Worm (Caenorhabditis elegans) whole organism, L3 larva: ENCODE results near the gene map-2.

Experiments used
- R02D3.7 ChIP-seq: fragments of 150-350 bp; optimal IDR thresholded peaks from 2 replicates; lab custom pipeline; 2014; ENCODE audit warnings: missing biosample characterization, missing genetic modification characterization
- ZK546.5 ChIP-seq: sonication (generic microtip); optimal IDR thresholded peaks from 2 replicates; lab custom pipeline; 2017; ENCODE audit warnings: missing biosample characterization, missing genetic modification characterization
- ceh-82 ChIP-seq: fragments of 150-350 bp; optimal IDR thresholded peaks from 2 replicates; lab custom pipeline; 2014; ENCODE audit warnings: missing biosample characterization, missing genetic modification characterization
- elt-1 ChIP-seq: fragments of 150-350 bp; optimal IDR thresholded peaks from 2 replicates; lab custom pipeline; 2014; ENCODE audit warnings: missing biosample characterization, missing genetic modification characterization
- elt-2 ChIP-seq: sonication (generic microtip); optimal IDR thresholded peaks from 2 replicates; lab custom pipeline; 2016; ENCODE audit warnings: missing genetic modification reagents, mild to moderate bottlenecking, missing genetic modification characterization, missing compliant biosample characterization
- eor-1 ChIP-seq, 2 experiments: fragments of 150-350 bp; optimal IDR thresholded peaks; 2 replicates each; lab custom pipeline; 2014 to 2018; ENCODE audit warnings: missing biosample characterization in 2 of 2, missing genetic modification characterization in 2 of 2
- fkh-10 ChIP-seq: sonication (generic microtip); optimal IDR thresholded peaks from 2 replicates; lab custom pipeline; 2017; ENCODE audit warnings: missing biosample characterization, missing genetic modification reagents, missing genetic modification characterization
- fkh-2 ChIP-seq: fragments of 150-350 bp; optimal IDR thresholded peaks from 2 replicates; lab custom pipeline; 2014; ENCODE audit warnings: missing biosample characterization, missing genetic modification reagents, missing genetic modification characterization
- mdl-1 ChIP-seq: fragments of 150-350 bp; optimal IDR thresholded peaks from 2 replicates; lab custom pipeline; 2014; ENCODE audit warnings: missing biosample characterization, missing genetic modification characterization
- nhr-237 ChIP-seq: fragments of 150-350 bp; optimal IDR thresholded peaks from 2 replicates; lab custom pipeline; 2014; ENCODE audit warnings: missing biosample characterization, missing genetic modification characterization
- nhr-28 ChIP-seq: fragments of 150-350 bp; optimal IDR thresholded peaks from 2 replicates; lab custom pipeline; 2014; ENCODE audit warnings: missing biosample characterization, missing genetic modification characterization
- sea-2 ChIP-seq: fragments of 150-350 bp; sonication (generic microtip); optimal IDR thresholded peaks from 4 replicates; lab custom pipeline; 2014; ENCODE audit warnings: missing biosample characterization, missing genetic modification reagents, missing genetic modification characterization
- snpc-4 ChIP-seq: fragments of 150-350 bp; optimal IDR thresholded peaks from 2 replicates; lab custom pipeline; 2014; ENCODE audit warnings: missing biosample characterization, missing genetic modification characterization
- unc-62 ChIP-seq: fragments of 150-350 bp; sonication (generic microtip); optimal IDR thresholded peaks from 4 replicates; lab custom pipeline; 2014; ENCODE audit warnings: missing biosample characterization, missing genetic modification reagents, missing genetic modification characterization

DNA sequence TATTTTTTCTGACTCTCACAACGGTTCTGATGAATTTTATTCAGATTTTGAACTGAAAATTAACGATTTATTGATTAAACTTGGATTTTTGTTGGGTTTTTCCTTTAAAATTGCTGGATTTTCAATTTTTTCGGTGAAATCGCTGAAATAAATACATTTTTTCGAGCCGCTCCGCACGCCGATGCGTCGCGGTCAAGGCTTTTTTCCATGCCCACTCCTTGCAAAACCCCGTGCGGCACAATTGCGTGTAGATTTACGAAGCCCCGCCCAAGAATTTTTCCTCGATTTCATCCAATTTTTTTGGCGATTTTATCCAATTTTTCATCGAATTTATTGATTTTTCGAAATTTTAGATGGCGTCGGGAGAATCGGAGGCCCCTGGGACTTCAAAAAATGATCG, 10.8 kb upstream of the map-2 start, which contains the start of gene gtsf-1:
- no peak for TF ChIP-seq eor-1 (tag; optimal IDR thresholded peaks at IDR 0.05; lab: Kevin White, UChicago)
- peak; percentile 16 for TF ChIP-seq fkh-10
- peak; percentile 99 for TF ChIP-seq R02D3.7 (tag; lab: Kevin White, UChicago)
- TF ChIP-seq ceh-82, result peak; percentile 38
- TF ChIP-seq nhr-237 (tag; lab: Kevin White, UChicago), result no peak
- TF ChIP-seq unc-62 (GFP tag; lab: Kevin White, UChicago), result no peak
- no peak for TF ChIP-seq mdl-1 (tag; lab: Kevin White, UChicago)
- no peak for TF ChIP-seq elt-1
- TF ChIP-seq nhr-28 (tag; lab: Kevin White, UChicago), result no peak
- TF ChIP-seq ZK546.5, result no peak
- no peak for TF ChIP-seq fkh-2
- peak; percentile 51 for TF ChIP-seq elt-2 (tag; lab: Kevin White, UChicago)
- no peak for TF ChIP-seq sea-2 (GFP tag; lab: Kevin White, UChicago)
- peak; percentile 56 for TF ChIP-seq snpc-4 (tag; lab: Kevin White, UChicago)
